Worm (Caenorhabditis elegans) whole organism, late embryonic: ENCODE results near the gene F56A8.5.

ENCODE experiments used
- ceh-45 ChIP-seq: fragments of 200-800 bp; sonication (Bioruptor generic); IDR thresholded peaks from 2 replicates; pipeline ENCODE4 v1.3.6; 2022; ENCODE audit warnings: missing genetic modification reagents, missing genetic modification characterization, missing compliant biosample characterization
- ceh-6 ChIP-seq: fragments of 200-800 bp; sonication (Bioruptor generic); optimal IDR thresholded peaks from 2 replicates; lab custom pipeline; 2018; ENCODE audit warnings: mild to moderate bottlenecking, missing genetic modification characterization, missing compliant biosample characterization
- fax-1 ChIP-seq: sonication (generic microtip); optimal IDR thresholded peaks from 2 replicates; lab custom pipeline; 2016; ENCODE audit warnings: missing genotype, missing genetic modification characterization, missing compliant biosample characterization
- fkh-10 ChIP-seq: fragments of 150-350 bp; optimal IDR thresholded peaks from 2 replicates; lab custom pipeline; 2014; ENCODE audit warnings: missing biosample characterization, missing genetic modification reagents, missing genetic modification characterization
- hlh-13 ChIP-seq: fragments of 200-800 bp; sonication (Bioruptor generic); optimal IDR thresholded peaks from 2 replicates; lab custom pipeline; 2018; ENCODE audit warnings: mild to moderate bottlenecking, missing genetic modification characterization, missing compliant biosample characterization
- nfya-1 ChIP-seq: sonication (generic microtip); optimal IDR thresholded peaks from 2 replicates; lab custom pipeline; 2017; ENCODE audit warnings: missing genetic modification characterization, mild to moderate bottlenecking, missing compliant biosample characterization, antibody characterized with exemption, moderate library complexity
- nhr-11 ChIP-seq: fragments of 150-350 bp; optimal IDR thresholded peaks from 2 replicates; lab custom pipeline; 2014; ENCODE audit warnings: missing biosample characterization, missing genetic modification characterization
- pax-1 ChIP-seq: fragments of 150-350 bp; optimal IDR thresholded peaks from 2 replicates; lab custom pipeline; 2014; ENCODE audit warnings: missing biosample characterization, missing genetic modification characterization
- pha-4 ChIP-seq: fragments of 150-350 bp; optimal IDR thresholded peaks from 2 replicates; lab custom pipeline; 2018; ENCODE audit warnings: missing biosample characterization, missing genetic modification reagents, missing genetic modification characterization
- sox-4 ChIP-seq: sonication (generic microtip); optimal IDR thresholded peaks from 2 replicates; lab custom pipeline; 2017; ENCODE audit warnings: mild to moderate bottlenecking, missing genetic modification characterization, inconsistent platforms, missing compliant biosample characterization
- ttx-3 ChIP-seq: sonication (generic microtip); optimal IDR thresholded peaks from 2 replicates; lab custom pipeline; 2016; ENCODE audit warnings: missing genetic modification reagents, missing genetic modification characterization, missing compliant biosample characterization
- unc-42 ChIP-seq: sonication (generic microtip); optimal IDR thresholded peaks from 2 replicates; lab custom pipeline; 2016; ENCODE audit warnings: missing genotype, missing genetic modification characterization, missing compliant biosample characterization

ce11 chrIII:13298722-13299431, 33.2 kb downstream of the F56A8.5 start, which contains the start of gene pgm-2:
- TF ChIP-seq ceh-6 (GFP tag; lab: Kevin White, UChicago) = no peak
- no peak for TF ChIP-seq pha-4 (tag; lab: Kevin White, UChicago)
- TF ChIP-seq unc-42 (tag; lab: Kevin White, UChicago) = no peak
- no peak for TF ChIP-seq fkh-10 (GFP tag; lab: Kevin White, UChicago)
- no peak for TF ChIP-seq nfya-1
- no peak for TF ChIP-seq sox-4 (tag; lab: Kevin White, UChicago)
- TF ChIP-seq fax-1 = no peak
- no peak for TF ChIP-seq ttx-3 (tag; lab: Kevin White, UChicago)
- TF ChIP-seq ceh-45 (GFP tag; lab: Robert Waterston, UW) = no peak
- TF ChIP-seq pax-1 (tag; lab: Kevin White, UChicago) = no peak
- no peak for TF ChIP-seq nhr-11 (tag; lab: Kevin White, UChicago)
- no peak for TF ChIP-seq hlh-13 (GFP tag; lab: Kevin White, UChicago)
